1 fruit fly cellular context compared by ENCODE assay signal in the genomic region with DNA sequence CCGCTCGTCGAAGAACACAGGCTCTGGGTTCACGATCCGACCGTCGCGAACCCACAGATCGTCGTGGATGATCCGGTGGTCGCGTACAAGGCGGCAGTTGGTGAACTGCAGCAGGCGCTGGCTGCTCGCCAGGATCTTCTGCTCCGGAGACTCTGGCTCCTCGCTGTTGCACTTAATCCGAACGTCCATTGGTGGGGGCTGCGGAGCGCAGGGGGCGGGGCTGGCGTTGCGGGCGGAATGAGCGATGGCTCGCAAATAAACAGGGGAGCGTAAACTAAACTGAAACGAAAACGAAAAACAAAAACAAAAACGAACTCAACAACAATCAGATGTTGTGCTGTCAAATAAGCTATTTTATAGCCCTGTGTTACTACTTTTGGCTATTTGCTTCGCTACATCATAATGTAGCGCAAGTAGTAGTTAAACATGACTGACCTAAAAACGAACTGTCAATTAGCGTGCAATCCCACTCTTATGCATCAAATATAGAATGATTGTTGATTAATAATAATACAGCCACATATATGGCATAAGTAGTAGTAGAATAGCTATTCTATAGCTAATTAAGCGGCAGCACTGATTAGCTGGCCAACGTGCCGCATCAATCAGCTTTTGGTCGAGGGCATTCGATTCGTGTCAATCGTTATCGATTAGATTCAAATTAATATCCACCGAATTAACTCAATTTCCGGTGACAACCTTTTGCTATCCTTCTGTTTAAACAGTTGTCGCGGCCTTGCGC.
TF ChIP-seq lines count a peak whose summit lies in the region.

A gene (minus strand): TSS at position 351 of the 742 bp plus-strand sequence.

TF ChIP-seq in whole organism, embryonic, 481 proteins besides CTCF, POLR2A, EP300 and RAD21 (continued from another document and continues in another):
- TF ChIP-seq CG12299 (tag; optimal IDR thresholded peaks at IDR 0.05; lab: Kevin White, UChicago) (peak; percentile 19), stwl (tag; optimal IDR thresholded peaks at IDR 0.05; lab: Kevin White, UChicago) (peak; percentile 85), CG2712 (tag; optimal IDR thresholded peaks at IDR 0.05; lab: Kevin White, UChicago) (peak; percentile 31), pzg (GFP tag; optimal IDR thresholded peaks at IDR 0.05; lab: Kevin White, UChicago) (peak; percentile 70), CG6683 (GFP tag; optimal IDR thresholded peaks at IDR 0.05; lab: Kevin White, UChicago) (no peak), CG9817 (tag; optimal IDR thresholded peaks at IDR 0.05; lab: Kevin White, UChicago) (peak; percentile 41), odd (GFP tag; optimal IDR thresholded peaks at IDR 0.05; lab: Kevin White, UChicago) (no peak), CG34422 (GFP tag; IDR thresholded peaks at IDR 0.05; lab: Robert Waterston, UW) (no peak), gce (GFP tag; IDR thresholded peaks at IDR 0.05; lab: Robert Waterston, UW) (no peak), ATbp (GFP tag; optimal IDR thresholded peaks at IDR 0.05; lab: Kevin White, UChicago) (no peak), vfl (GFP tag; optimal IDR thresholded peaks at IDR 0.05; lab: Kevin White, UChicago) (no peak), cas (GFP tag; IDR thresholded peaks at IDR 0.05; lab: Robert Waterston, UW) (no peak), ara (GFP tag; IDR thresholded peaks at IDR 0.05; lab: Robert Waterston, UW) (no peak), bbx (GFP tag; IDR thresholded peaks at IDR 0.05; lab: Robert Waterston, UW; ENCODE audit: partially characterized antibody) (0 out of 2 replicates have a peak, but pooled peaks have one; percentile 25), CG7839 (tag; optimal IDR thresholded peaks at IDR 0.05; lab: Kevin White, UChicago) (peak; percentile 31), Hmr (GFP tag; optimal IDR thresholded peaks at IDR 0.05; lab: Kevin White, UChicago) (peak; percentile 41), zfh2 (GFP tag; optimal IDR thresholded peaks at IDR 0.05; lab: Kevin White, UChicago) (no peak), CG6654 (GFP tag; optimal IDR thresholded peaks at IDR 0.05; lab: Kevin White, UChicago) (no peak), trem (tag; optimal IDR thresholded peaks at IDR 0.05; lab: Kevin White, UChicago) (peak; percentile 39), gfzf (GFP tag; optimal IDR thresholded peaks at IDR 0.05; lab: Kevin White, UChicago) (peak; percentile 21), Meics (GFP tag; optimal IDR thresholded peaks at IDR 0.05; lab: Kevin White, UChicago) (peak; percentile 35), CG18619 (GFP tag; optimal IDR thresholded peaks at IDR 0.05; lab: Kevin White, UChicago) (no peak), pita (GFP tag; optimal IDR thresholded peaks at IDR 0.05; lab: Kevin White, UChicago) (no peak), klu (GFP tag; IDR thresholded peaks at IDR 0.05; lab: Robert Waterston, UW) (no peak), fd102C (GFP tag; optimal IDR thresholded peaks at IDR 0.05; lab: Kevin White, UChicago) (no peak), tll (GFP tag; optimal IDR thresholded peaks at IDR 0.05; lab: Kevin White, UChicago) (peak in 1 of 2 experiments; percentile 92), Rfx (GFP tag; IDR thresholded peaks at IDR 0.05; lab: Robert Waterston, UW) (peak; percentile 68), Ssrp (tag; optimal IDR thresholded peaks at IDR 0.05; lab: Kevin White, UChicago) (no peak), Adf1 (GFP tag; IDR thresholded peaks at IDR 0.05; lab: Robert Waterston, UW) (no peak; the same call in 1 of the 2 replicates), fd3F (GFP tag; optimal IDR thresholded peaks at IDR 0.05; lab: Kevin White, UChicago) (no peak), Dref (GFP tag; IDR thresholded peaks at IDR 0.05; lab: Robert Waterston, UW) (peak; percentile 93), CG17359 (tag; optimal IDR thresholded peaks at IDR 0.05; lab: Kevin White, UChicago) (no peak), CG33213 (GFP tag; optimal IDR thresholded peaks at IDR 0.05; lab: Kevin White, UChicago) (peak; percentile 20), Dp (GFP tag; optimal IDR thresholded peaks at IDR 0.05; lab: Kevin White, UChicago) (peak; percentile 81), row (GFP tag; IDR thresholded peaks at IDR 0.05; lab: Robert Waterston, UW) (peak; percentile 94), Nf-YC (tag; optimal IDR thresholded peaks at IDR 0.05; lab: Kevin White, UChicago) (no peak), CG11504 (tag; optimal IDR thresholded peaks at IDR 0.05; lab: Kevin White, UChicago) (peak; percentile 50), zf30C (GFP tag; optimal IDR thresholded peaks at IDR 0.05; lab: Kevin White, UChicago) (no peak), D19A (tag; optimal IDR thresholded peaks at IDR 0.05; lab: Kevin White, UChicago) (no peak), C15 (GFP tag; IDR thresholded peaks at IDR 0.05; lab: Robert Waterston, UW) (no peak), Dip3 (GFP tag; optimal IDR thresholded peaks at IDR 0.05; lab: Kevin White, UChicago) (peak; percentile 18), pros (GFP tag; optimal IDR thresholded peaks at IDR 0.05; lab: Kevin White, UChicago) (no peak), sim (GFP tag; IDR thresholded peaks at IDR 0.05; lab: Robert Waterston, UW) (no peak), Doc2 (GFP tag; IDR thresholded peaks at IDR 0.05; lab: Robert Waterston, UW) (no peak), CG10147 (GFP tag; optimal IDR thresholded peaks at IDR 0.05; lab: Kevin White, UChicago) (peak; percentile 39), rib (GFP tag; IDR thresholded peaks at IDR 0.05; lab: Robert Waterston, UW) (no peak), CG10462 (GFP tag; optimal IDR thresholded peaks at IDR 0.05; lab: Kevin White, UChicago) (no peak), ttk (GFP tag; IDR thresholded peaks at IDR 0.05; lab: Robert Waterston, UW) (no peak), sqz (GFP tag; optimal IDR thresholded peaks at IDR 0.05; lab: Kevin White, UChicago) (no peak), exex (tag; optimal IDR thresholded peaks at IDR 0.05; lab: Kevin White, UChicago) (peak; percentile 10), Asciz (GFP tag; optimal IDR thresholded peaks at IDR 0.05; lab: Kevin White, UChicago) (no peak), CG14667 (GFP tag; IDR thresholded peaks at IDR 0.05; lab: Robert Waterston, UW) (no peak), Max (GFP tag; optimal IDR thresholded peaks at IDR 0.05; lab: Kevin White, UChicago) (peak; percentile 46), tap (tag; optimal IDR thresholded peaks at IDR 0.05; lab: Kevin White, UChicago) (no peak), ash1 (GFP tag; optimal IDR thresholded peaks at IDR 0.05; lab: Kevin White, UChicago) (no peak), crp (GFP tag; optimal IDR thresholded peaks at IDR 0.05; lab: Kevin White, UChicago) (peak in 1 of 2 experiments; percentile 39), grau (tag; optimal IDR thresholded peaks at IDR 0.05; lab: Kevin White, UChicago) (peak; percentile 52), zen2 (GFP tag; IDR thresholded peaks at IDR 0.05; lab: Robert Waterston, UW; ENCODE audit: partially characterized antibody) (no peak), CG10209 (GFP tag; optimal IDR thresholded peaks at IDR 0.05; lab: Kevin White, UChicago) (peak; percentile 15), CG11696 (GFP tag; IDR thresholded peaks at IDR 0.05; lab: Robert Waterston, UW) (no peak), nau (GFP tag; optimal IDR thresholded peaks at IDR 0.05; lab: Kevin White, UChicago) (no peak), CG17328 (GFP tag; IDR thresholded peaks at IDR 0.05; lab: Robert Waterston, UW) (no peak), CG11560 (tag; IDR thresholded peaks at IDR 0.05; lab: Robert Waterston, UW) (peak; percentile 100), scrt (GFP tag; optimal IDR thresholded peaks at IDR 0.05; lab: Kevin White, UChicago) (no peak), B-H1 (GFP tag; IDR thresholded peaks at IDR 0.05; lab: Robert Waterston, UW) (no peak), CG13296 (GFP tag; optimal IDR thresholded peaks at IDR 0.05; lab: Kevin White, UChicago) (no peak), E2f2 (GFP tag; IDR thresholded peaks at IDR 0.05; lab: Robert Waterston, UW) (peak; percentile 87), unpg (GFP tag; optimal IDR thresholded peaks at IDR 0.05; lab: Kevin White, UChicago) (no peak), nerfin-1 (tag; optimal IDR thresholded peaks at IDR 0.05; lab: Kevin White, UChicago) (no peak), CG11247 (GFP tag; IDR thresholded peaks at IDR 0.05; lab: Robert Waterston, UW) (no peak), tio (GFP tag; optimal IDR thresholded peaks at IDR 0.05; lab: Kevin White, UChicago) (no peak), Fer3 (tag; optimal IDR thresholded peaks at IDR 0.05; lab: Kevin White, UChicago) (peak; percentile 22), Ets65A (GFP tag; lab: Kevin White, UChicago) (peak; percentile 93), eve (GFP tag; optimal IDR thresholded peaks at IDR 0.05; lab: Kevin White, UChicago) (no peak), Atf6 (GFP tag; IDR thresholded peaks at IDR 0.05; lab: Robert Waterston, UW) (no peak), cg (GFP tag; optimal IDR thresholded peaks at IDR 0.05; lab: Kevin White, UChicago) (no peak), Mrtf (GFP tag; IDR thresholded peaks at IDR 0.05; lab: Robert Waterston, UW) (no peak), Sry-β (GFP tag; optimal IDR thresholded peaks at IDR 0.05; lab: Kevin White, UChicago) (peak; percentile 98), Dek (tag; optimal IDR thresholded peaks at IDR 0.05; lab: Kevin White, UChicago) (no peak), dmrt99B (tag; optimal IDR thresholded peaks at IDR 0.05; lab: Kevin White, UChicago) (peak; percentile 16), CG18262 (tag; optimal IDR thresholded peaks at IDR 0.05; lab: Kevin White, UChicago) (no peak), Lim3 (GFP tag; IDR thresholded peaks at IDR 0.05; lab: Robert Waterston, UW) (no peak), CG1603 (tag; optimal IDR thresholded peaks at IDR 0.05; lab: Kevin White, UChicago) (peak; percentile 70), CG31224 (GFP tag; IDR thresholded peaks at IDR 0.05; lab: Robert Waterston, UW) (no peak), fd64A (GFP tag; optimal IDR thresholded peaks at IDR 0.05; lab: Kevin White, UChicago) (no peak), CG31388 (GFP tag; optimal IDR thresholded peaks at IDR 0.05; lab: Kevin White, UChicago) (no peak), sd (tag; optimal IDR thresholded peaks at IDR 0.05; lab: Kevin White, UChicago) (no peak), CG1529 (GFP tag; optimal IDR thresholded peaks at IDR 0.05; lab: Kevin White, UChicago) (no peak), Camta (GFP tag; optimal IDR thresholded peaks at IDR 0.05; lab: Kevin White, UChicago) (no peak), CG6254 (GFP tag; optimal IDR thresholded peaks at IDR 0.05; lab: Kevin White, UChicago) (no peak), unc-4 (GFP tag; IDR thresholded peaks at IDR 0.05; lab: Robert Waterston, UW; ENCODE audit: partially characterized antibody) (no peak), org-1 (GFP tag; optimal IDR thresholded peaks at IDR 0.05; lab: Kevin White, UChicago) (no peak), Spps (tag; optimal IDR thresholded peaks at IDR 0.05; lab: Kevin White, UChicago) (no peak), Awh (GFP tag; IDR thresholded peaks at IDR 0.05; lab: Robert Waterston, UW) (no peak), Chrac-16 (GFP tag; optimal IDR thresholded peaks at IDR 0.05; lab: Kevin White, UChicago) (no peak), Sox102F (GFP tag; optimal IDR thresholded peaks at IDR 0.05; lab: Kevin White, UChicago) (no peak), nmo (GFP tag; optimal IDR thresholded peaks at IDR 0.05; lab: Kevin White, UChicago) (peak; percentile 65), ken (GFP tag; IDR thresholded peaks at IDR 0.05; lab: Robert Waterston, UW) (0 out of 3 replicates have a peak, but pooled peaks have one; percentile 10), Kr (GFP tag; optimal IDR thresholded peaks at IDR 0.05; lab: Kevin White, UChicago) (no peak), Pdp1 (GFP tag; optimal IDR thresholded peaks at IDR 0.05; lab: Kevin White, UChicago) (peak in 1 of 2 experiments; percentile 36), dm (GFP tag; optimal IDR thresholded peaks at IDR 0.05; lab: Kevin White, UChicago) (peak; percentile 10), sima (GFP tag; optimal IDR thresholded peaks at IDR 0.05; lab: Kevin White, UChicago) (no peak), CG16815 (GFP tag; optimal IDR thresholded peaks at IDR 0.05; lab: Kevin White, UChicago) (no peak), Stat92E (GFP tag; optimal IDR thresholded peaks at IDR 0.05; lab: Kevin White, UChicago) (peak in 1 of 3 experiments; percentile 51), CG7556 (GFP tag; optimal IDR thresholded peaks at IDR 0.05; lab: Kevin White, UChicago) (no peak), CG12155 (GFP tag; optimal IDR thresholded peaks at IDR 0.05; lab: Kevin White, UChicago) (no peak), CG4360 (GFP tag; IDR thresholded peaks at IDR 0.05; lab: Robert Waterston, UW) (no peak), chinmo (GFP tag; IDR thresholded peaks at IDR 0.05; lab: Robert Waterston, UW; ENCODE audit: partially characterized antibody) (no peak), BEAF-32 (GFP tag; optimal IDR thresholded peaks at IDR 0.05; lab: Kevin White, UChicago) (peak; percentile 46), CG7745 (tag; optimal IDR thresholded peaks at IDR 0.05; lab: Kevin White, UChicago) (no peak), CG18011 (GFP tag; optimal IDR thresholded peaks at IDR 0.05; lab: Kevin White, UChicago) (peak; percentile 97), dysf (GFP tag; IDR thresholded peaks at IDR 0.05; lab: Robert Waterston, UW) (peak; percentile 57; the same call in 1 of the 3 replicates), pnt (GFP tag; optimal IDR thresholded peaks at IDR 0.05; lab: Kevin White, UChicago) (peak; percentile 6), CG6791 (GFP tag; IDR thresholded peaks at IDR 0.05; lab: Robert Waterston, UW; ENCODE audit: partially characterized antibody) (peak; percentile 61; the same call in 1 of the 3 replicates), CG15479 (GFP tag; optimal IDR thresholded peaks at IDR 0.05; lab: Kevin White, UChicago) (no peak), pfk (GFP tag; optimal IDR thresholded peaks at IDR 0.05; lab: Kevin White, UChicago) (no peak), al (GFP tag; IDR thresholded peaks at IDR 0.05; lab: Robert Waterston, UW) (no peak), seq (GFP tag; IDR thresholded peaks at IDR 0.05; lab: Robert Waterston, UW) (no peak), CG16779 (GFP tag; IDR thresholded peaks at IDR 0.05; lab: Robert Waterston, UW) (no peak), gro (GFP tag; optimal IDR thresholded peaks at IDR 0.05; lab: Kevin White, UChicago) (peak; percentile 29), chm (GFP tag; IDR thresholded peaks at IDR 0.05; lab: Robert Waterston, UW) (no peak), Med (GFP tag; lab: Kevin White, UChicago) (peak; percentile 88), CG8290 (GFP tag; optimal IDR thresholded peaks at IDR 0.05; lab: Kevin White, UChicago) (peak; percentile 5), CG8290 (tag; optimal IDR thresholded peaks at IDR 0.05; lab: Kevin White, UChicago) (peak in 1 of 2 experiments; percentile 70), yki (optimal IDR thresholded peaks at IDR 0.05; lab: Kevin White, UChicago) (no peak), wek (GFP tag; optimal IDR thresholded peaks at IDR 0.05; lab: Kevin White, UChicago) (no peak), tna (GFP tag; IDR thresholded peaks at IDR 0.05; lab: Robert Waterston, UW; ENCODE audit: partially characterized antibody) (peak; percentile 11; the same call in 1 of the 2 replicates)
